Fruit fly (Drosophila melanogaster): ENCODE data around the gene Pmvk.

Gene Pmvk

dm6 chr2L:19577187-19577765, 2.9 kb downstream of the Pmvk start, which contains the start of the genes spi and msb1l (continued):
- TF ChIP-seq CG4404 (GFP tag; IDR thresholded peaks at IDR 0.05) (peak; percentile 55), Sry-β (GFP tag; optimal IDR thresholded peaks at IDR 0.05) (peak; percentile 87), mld (GFP tag; IDR thresholded peaks at IDR 0.05; ENCODE audit: partially characterized antibody) (0 out of 3 replicates have a peak, but pooled peaks have one; percentile 41), CG13894 (tag; optimal IDR thresholded peaks at IDR 0.05) (peak; percentile 44), Hr51 (GFP tag; optimal IDR thresholded peaks at IDR 0.05) (peak in 1 of 2 experiments; percentile 45), MTF-1 (GFP tag; optimal IDR thresholded peaks at IDR 0.05; ENCODE audit: borderline replicate concordance) (no peak), CG43689 (GFP tag; IDR thresholded peaks at IDR 0.05) (no peak), CG31224 (GFP tag; IDR thresholded peaks at IDR 0.05) (peak; percentile 18; the same call in 1 of the 2 replicates), CG8765 (GFP tag; IDR thresholded peaks at IDR 0.05) (no peak), CG15514 (GFP tag; optimal IDR thresholded peaks at IDR 0.05) (peak; percentile 84), dati (GFP tag; IDR thresholded peaks at IDR 0.05) (no peak), dimm (GFP tag; IDR thresholded peaks at IDR 0.05) (no peak), CG6689 (GFP tag; IDR thresholded peaks at IDR 0.05) (peak; percentile 22; the same call in 1 of the 2 replicates), CG15479 (GFP tag; optimal IDR thresholded peaks at IDR 0.05) (no peak), MESR4 (GFP tag; optimal IDR thresholded peaks at IDR 0.05) (peak; percentile 71), Nf-YC (tag; optimal IDR thresholded peaks at IDR 0.05) (peak; percentile 67), Doc3 (GFP tag; IDR thresholded peaks at IDR 0.05; ENCODE audit: partially characterized antibody) (0 out of 3 replicates have a peak, but pooled peaks have one; percentile 24), H15 (GFP tag; IDR thresholded peaks at IDR 0.05) (peak; percentile 54; the same call in 1 of the 3 replicates), CG9932 (GFP tag; IDR thresholded peaks at IDR 0.05) (peak; percentile 81), CG4282 (GFP tag; optimal IDR thresholded peaks at IDR 0.05) (no peak), CG8359 (GFP tag; optimal IDR thresholded peaks at IDR 0.05; ENCODE audit: borderline replicate concordance) (no peak), Rfx (GFP tag; IDR thresholded peaks at IDR 0.05) (peak; percentile 64), Dip2 (GFP tag; IDR thresholded peaks at IDR 0.05) (no peak), HmgZ (tag; optimal IDR thresholded peaks at IDR 0.05) (peak; percentile 15), CG4730 (GFP tag; IDR thresholded peaks at IDR 0.05) (no peak), insv (GFP tag; optimal IDR thresholded peaks at IDR 0.05) (peak in 1 of 2 experiments; percentile 29), Atf6 (GFP tag; IDR thresholded peaks at IDR 0.05) (peak; percentile 43; the same call in 1 of the 2 replicates), NK7.1 (GFP tag; optimal IDR thresholded peaks at IDR 0.05) (no peak), bbx (GFP tag; IDR thresholded peaks at IDR 0.05; ENCODE audit: partially characterized antibody) (peak; percentile 10; the same call in 1 of the 2 replicates), lilli (GFP tag; optimal IDR thresholded peaks at IDR 0.05) (peak; percentile 47), Sin3A (optimal IDR thresholded peaks at IDR 0.05) (peak; percentile 76), BEAF-32 (GFP tag; optimal IDR thresholded peaks at IDR 0.05) (peak; percentile 87), CG17359 (tag; optimal IDR thresholded peaks at IDR 0.05) (peak; percentile 7), tin (GFP tag; optimal IDR thresholded peaks at IDR 0.05) (peak; percentile 63), CG33557 (GFP tag; optimal IDR thresholded peaks at IDR 0.05) (peak; percentile 36), peb (GFP tag; IDR thresholded peaks at IDR 0.05) (0 out of 2 replicates have a peak, but pooled peaks have one; percentile 7), HLH54F (GFP tag; optimal IDR thresholded peaks at IDR 0.05) (peak; percentile 42), Myb (GFP tag; optimal IDR thresholded peaks at IDR 0.05) (peak; percentile 44), Fer2 (tag; optimal IDR thresholded peaks at IDR 0.05) (peak; percentile 42), CG15696 (tag; optimal IDR thresholded peaks at IDR 0.05) (peak; percentile 62), Hr3 (GFP tag; optimal IDR thresholded peaks at IDR 0.05) (peak; percentile 71), lola (GFP tag; optimal IDR thresholded peaks at IDR 0.05) (peak in 1 of 3 experiments; percentile 65), slou (GFP tag; optimal IDR thresholded peaks at IDR 0.05) (peak; percentile 45), Mad (GFP tag; optimal IDR thresholded peaks at IDR 0.05) (peak; percentile 6), Camta (GFP tag; optimal IDR thresholded peaks at IDR 0.05) (no peak), CG8924 (tag; optimal IDR thresholded peaks at IDR 0.05) (peak; percentile 65), klu (GFP tag; IDR thresholded peaks at IDR 0.05) (0 out of 2 replicates have a peak, but pooled peaks have one; percentile 35), CG1647 (GFP tag; optimal IDR thresholded peaks at IDR 0.05) (peak; percentile 4), lab (GFP tag; optimal IDR thresholded peaks at IDR 0.05) (peak; percentile 55)

Data from whole organism, embryonic.